Fruit fly (Drosophila melanogaster): ENCODE results near the gene ncm.

DNA sequence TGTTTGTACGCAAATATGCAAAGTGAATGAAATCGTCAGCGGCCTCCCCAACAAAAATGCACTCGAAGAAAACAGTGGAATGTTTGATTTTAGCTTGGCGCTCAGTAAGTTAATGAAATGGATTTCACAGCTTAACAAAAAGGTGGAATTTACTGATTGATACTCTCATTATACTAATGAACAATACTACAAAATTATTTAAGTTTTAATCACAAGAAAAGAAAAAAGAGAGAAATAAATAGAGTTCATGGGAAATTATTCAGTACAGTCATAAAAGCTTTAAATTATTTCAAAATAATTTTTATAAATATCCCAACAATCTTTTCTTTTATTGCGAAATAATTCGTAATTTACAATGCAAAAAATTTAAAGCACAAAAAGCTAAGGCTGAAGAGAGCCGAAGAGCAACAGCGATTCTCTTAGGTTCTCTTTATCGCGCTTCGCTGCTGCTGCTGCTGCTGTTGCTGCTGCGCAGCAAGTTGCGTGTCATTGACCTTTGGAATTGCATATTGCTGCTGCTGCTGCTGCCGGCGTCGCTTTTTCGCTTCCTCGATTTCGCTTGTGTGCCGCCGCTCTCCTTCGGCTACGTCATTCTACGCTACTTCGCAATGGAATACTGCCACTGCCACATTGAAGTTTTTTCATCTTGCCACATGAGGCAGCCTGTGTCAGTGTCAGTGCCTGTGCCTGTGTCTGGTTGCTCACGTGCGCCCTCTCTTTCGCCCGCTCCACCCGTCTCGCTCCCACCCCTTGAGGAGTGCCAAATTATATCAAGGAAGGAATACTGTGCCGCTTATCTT lies 16.8 kb upstream of the ncm start:
- TF ChIP-seq wek (GFP tag; optimal IDR thresholded peaks at IDR 0.05) (no peak), nau (GFP tag; optimal IDR thresholded peaks at IDR 0.05) (no peak), Opbp (GFP tag; IDR thresholded peaks at IDR 0.05; ENCODE audit: partially characterized antibody) (no peak), CG12391 (tag; optimal IDR thresholded peaks at IDR 0.05) (no peak), dati (GFP tag; IDR thresholded peaks at IDR 0.05) (no peak), ara (GFP tag; IDR thresholded peaks at IDR 0.05) (no peak), CG4617 (GFP tag; optimal IDR thresholded peaks at IDR 0.05; ENCODE audit: borderline replicate concordance) (no peak), Hmr (GFP tag; optimal IDR thresholded peaks at IDR 0.05) (no peak), lola (GFP tag; optimal IDR thresholded peaks at IDR 0.05) (no peak), CG5245 (GFP tag; optimal IDR thresholded peaks at IDR 0.05) (no peak), CG2678 (tag; optimal IDR thresholded peaks at IDR 0.05) (no peak)

All from whole organism, embryonic.